Fruit fly (Drosophila melanogaster) whole organism, embryonic: ENCODE data around the gene RPA1.
A peak's percentile ranks its signal among the peaks of the same experiment; 100 is the strongest.

Experiments
- BEAF-32 ChIP-seq: fragments of 200-800 bp; sonication (Bioruptor generic); optimal IDR thresholded peaks from 3 replicates; lab custom pipeline; 2017; ENCODE audit warnings: missing biosample characterization, missing genetic modification characterization, mild to moderate bottlenecking, moderate library complexity, missing genetic modification reagents
- CG11504 ChIP-seq: fragments of 200-800 bp; sonication (Bioruptor generic); optimal IDR thresholded peaks from 3 replicates; lab custom pipeline; 2019; ENCODE audit warnings: missing biosample characterization, mild to moderate bottlenecking, missing genetic modification characterization, moderate library complexity
- CG12155 ChIP-seq: fragments of 200-800 bp; sonication (Bioruptor generic); optimal IDR thresholded peaks from 3 replicates; lab custom pipeline; 2016; ENCODE audit warnings: missing biosample characterization, missing genetic modification characterization
- CG15696 ChIP-seq: fragments of 200-800 bp; sonication (Bioruptor generic); optimal IDR thresholded peaks from 2 replicates; lab custom pipeline; 2019; ENCODE audit warnings: missing biosample characterization, mild to moderate bottlenecking, missing genetic modification characterization, moderate library complexity
- CG16863 ChIP-seq: fragments of 200-800 bp; sonication (Bioruptor generic); optimal IDR thresholded peaks from 3 replicates; lab custom pipeline; 2016; ENCODE audit warnings: missing biosample characterization, missing genetic modification characterization
- CG17186 ChIP-seq: fragments of 200-800 bp; sonication (Bioruptor generic); optimal IDR thresholded peaks from 3 replicates; lab custom pipeline; 2017; ENCODE audit warnings: missing biosample characterization, missing genetic modification reagents, missing genetic modification characterization
- CG17829 ChIP-seq: fragments of 200-800 bp; optimal IDR thresholded peaks from 2 replicates; lab custom pipeline; 2019; ENCODE audit warnings: missing biosample characterization, mild to moderate bottlenecking, missing genetic modification characterization, moderate library complexity
- CG17912 ChIP-seq: fragments of 200-800 bp; sonication (Bioruptor generic); optimal IDR thresholded peaks from 2 replicates; lab custom pipeline; 2018; ENCODE audit warnings: missing biosample characterization, mild to moderate bottlenecking, missing genetic modification characterization
- CG2712 ChIP-seq: fragments of 200-800 bp; optimal IDR thresholded peaks from 3 replicates; lab custom pipeline; 2019; ENCODE audit warnings: missing biosample characterization, mild to moderate bottlenecking, missing genetic modification characterization, moderate library complexity
- CG2875 ChIP-seq: fragments of 200-800 bp; sonication (Bioruptor generic); optimal IDR thresholded peaks from 2 replicates; lab custom pipeline; 2017; ENCODE audit warnings: missing biosample characterization, mild to moderate bottlenecking, missing genetic modification characterization, missing genetic modification reagents
- CG2889 ChIP-seq: fragments of 200-800 bp; sonication (Bioruptor generic); IDR thresholded peaks from 3 replicates; pipeline ENCODE4 v1.3.6; 2022; ENCODE audit warnings: missing biosample characterization, missing genetic modification characterization
- CG31365 ChIP-seq: fragments of 200-800 bp; sonication (Bioruptor generic); optimal IDR thresholded peaks from 2 replicates; lab custom pipeline; 2018; ENCODE audit warnings: missing biosample characterization, mild to moderate bottlenecking, missing genetic modification characterization
- CG31388 ChIP-seq: fragments of 200-800 bp; sonication (Bioruptor generic); optimal IDR thresholded peaks from 2 replicates; lab custom pipeline; 2016; ENCODE audit warnings: missing biosample characterization, missing genetic modification characterization
- CG3163 ChIP-seq: fragments of 200-800 bp; sonication (Bioruptor generic); optimal IDR thresholded peaks from 3 replicates; lab custom pipeline; 2016; ENCODE audit warnings: missing biosample characterization, missing genetic modification characterization
- CG32767 ChIP-seq: fragments of 200-800 bp; sonication (Bioruptor generic); IDR thresholded peaks from 2 replicates; pipeline ENCODE4 v1.3.6; 2022; ENCODE audit warnings: missing biosample characterization, missing genetic modification characterization
- CG32772 ChIP-seq: fragments of 200-800 bp; sonication (Bioruptor generic); IDR thresholded peaks from 2 replicates; pipeline ENCODE4 v1.3.6; 2022; ENCODE audit warnings: missing biosample characterization, missing genetic modification characterization
- CG3407 ChIP-seq: fragments of 200-800 bp; sonication (Bioruptor generic); optimal IDR thresholded peaks from 2 replicates; lab custom pipeline; 2018; ENCODE audit warnings: missing biosample characterization, mild to moderate bottlenecking, missing genetic modification characterization
- CG3847 ChIP-seq: fragments of 200-800 bp; sonication (Bioruptor generic); IDR thresholded peaks from 2 replicates; pipeline ENCODE4 v1.3.6; 2022; ENCODE audit warnings: missing biosample characterization, missing genetic modification characterization
- CG8388 ChIP-seq: fragments of 200-800 bp; sonication (Bioruptor generic); optimal IDR thresholded peaks from 2 replicates; lab custom pipeline; 2019; ENCODE audit warnings: missing biosample characterization, mild to moderate bottlenecking, missing genetic modification characterization, moderate library complexity
- CG9797 ChIP-seq: fragments of 200-800 bp; sonication (Bioruptor generic); optimal IDR thresholded peaks from 3 replicates; lab custom pipeline; 2018; ENCODE audit warnings: missing biosample characterization, mild to moderate bottlenecking, missing genetic modification characterization
- CTCF ChIP-seq: fragments of 200-800 bp; sonication (Bioruptor generic); optimal IDR thresholded peaks from 2 replicates; lab custom pipeline; 2017; ENCODE audit warnings: missing biosample characterization, mild to moderate bottlenecking, missing genetic modification characterization, moderate library complexity
- CoRest ChIP-seq: fragments of 200-800 bp; sonication (Bioruptor generic); optimal IDR thresholded peaks from 3 replicates; lab custom pipeline; 2018; ENCODE audit warnings: missing biosample characterization, mild to moderate bottlenecking, missing genetic modification characterization, moderate library complexity
- Dp ChIP-seq: fragments of 200-800 bp; sonication (Bioruptor generic); optimal IDR thresholded peaks from 2 replicates; lab custom pipeline; 2018; ENCODE audit warnings: missing biosample characterization, mild to moderate bottlenecking, missing genetic modification characterization, moderate library complexity
- E2f2 ChIP-seq: fragments of 200-800 bp; sonication (Bioruptor generic); IDR thresholded peaks from 2 replicates; pipeline ENCODE4 v1.3.6; 2022; ENCODE audit warnings: missing biosample characterization, missing genetic modification characterization
- Fer1 ChIP-seq: fragments of 200-800 bp; sonication (Bioruptor generic); optimal IDR thresholded peaks from 2 replicates; lab custom pipeline; 2017; ENCODE audit warnings: missing biosample characterization, mild to moderate bottlenecking, missing genetic modification characterization
- Fer3 ChIP-seq: fragments of 200-800 bp; sonication (Bioruptor generic); optimal IDR thresholded peaks from 2 replicates; lab custom pipeline; 2018; ENCODE audit warnings: missing biosample characterization, mild to moderate bottlenecking, missing genetic modification characterization, moderate library complexity
- HLHmδ ChIP-seq: fragments of 200-800 bp; sonication (Bioruptor generic); optimal IDR thresholded peaks from 2 replicates; lab custom pipeline; 2018; ENCODE audit warnings: missing biosample characterization, mild to moderate bottlenecking, missing genetic modification characterization, moderate library complexity
- Kr ChIP-seq: fragments of 200-800 bp; sonication (Bioruptor generic); optimal IDR thresholded peaks from 2 replicates; lab custom pipeline; 2017; ENCODE audit warnings: missing biosample characterization, mild to moderate bottlenecking, missing genetic modification characterization
- Lhr ChIP-seq: fragments of 200-800 bp; sonication (Bioruptor generic); optimal IDR thresholded peaks from 3 replicates; lab custom pipeline; 2017; ENCODE audit warnings: mild to moderate bottlenecking, missing biosample characterization, missing genetic modification reagents, missing genetic modification characterization
- MESR4 ChIP-seq: fragments of 200-800 bp; sonication (Bioruptor generic); optimal IDR thresholded peaks from 2 replicates; lab custom pipeline; 2018; ENCODE audit warnings: missing biosample characterization, mild to moderate bottlenecking, missing genetic modification characterization, moderate library complexity
- Pdp1 ChIP-seq, 2 experiments: fragments of 200-800 bp; sonication (Bioruptor generic); optimal IDR thresholded peaks; 3 replicates each; lab custom pipeline; 2016; ENCODE audit warnings: missing biosample characterization in 2 of 2, missing genetic modification characterization in 2 of 2, mild to moderate bottlenecking in 1 of 2, moderate library complexity in 1 of 2
- Trl ChIP-seq, 3 experiments: fragments of >200 bp in 2 of 3; fragments of 200-800 bp in 1 of 3; sonication (Bioruptor generic) in 1 of 3; optimal IDR thresholded peaks; 2 replicates in 1 of 3; 3 replicates in 2 of 3; lab custom pipeline; 2016 to 2017; ENCODE audit warnings: missing biosample characterization in 1 of 3, missing genetic modification characterization in 1 of 3
- YL-1 ChIP-seq: fragments of 200-800 bp; sonication (Bioruptor generic); optimal IDR thresholded peaks from 3 replicates; lab custom pipeline; 2017; ENCODE audit warnings: missing biosample characterization, mild to moderate bottlenecking, missing genetic modification characterization
- btn ChIP-seq: fragments of 200-800 bp; sonication (Bioruptor generic); optimal IDR thresholded peaks from 2 replicates; lab custom pipeline; 2016; ENCODE audit warnings: missing biosample characterization, missing genetic modification characterization
- chif ChIP-seq, 2 experiments: fragments of 200-800 bp; sonication (Bioruptor generic); optimal IDR thresholded peaks; 3 replicates each; lab custom pipeline; 2016; ENCODE audit warnings: missing biosample characterization in 2 of 2, missing genetic modification characterization in 2 of 2
- chinmo ChIP-seq: fragments of 200-800 bp; sonication (Bioruptor generic); IDR thresholded peaks from 4 replicates; pipeline ENCODE4 v1.3.6; 2022; ENCODE audit warnings: missing biosample characterization, missing genetic modification characterization; ENCODE audit not compliant: partially characterized antibody
- croc ChIP-seq: fragments of 200-800 bp; sonication (Bioruptor generic); conservative IDR thresholded peaks from 3 replicates; pipeline ENCODE4 v1.3.6; 2022; ENCODE audit warnings: missing biosample characterization, missing genetic modification characterization
- crp ChIP-seq, 2 experiments: fragments of 200-800 bp; sonication (Bioruptor generic); optimal IDR thresholded peaks; 2 replicates in 1 of 2; 3 replicates in 1 of 2; lab custom pipeline; 2017; ENCODE audit warnings: missing biosample characterization in 2 of 2, missing genetic modification characterization in 2 of 2, mild to moderate bottlenecking in 1 of 2, moderate library complexity in 1 of 2
- dmrt11E ChIP-seq: fragments of 200-800 bp; sonication (Bioruptor generic); optimal IDR thresholded peaks from 3 replicates; lab custom pipeline; 2018; ENCODE audit warnings: missing biosample characterization, mild to moderate bottlenecking, missing genetic modification characterization, moderate library complexity
- fd64A ChIP-seq: fragments of 200-800 bp; sonication (Bioruptor generic); optimal IDR thresholded peaks from 3 replicates; lab custom pipeline; 2018; ENCODE audit warnings: missing biosample characterization, mild to moderate bottlenecking, missing genetic modification characterization
- lbe ChIP-seq: fragments of 200-800 bp; sonication (Bioruptor generic); optimal IDR thresholded peaks from 2 replicates; lab custom pipeline; 2016; ENCODE audit warnings: missing biosample characterization, mild to moderate bottlenecking, missing genetic modification characterization
- lmd ChIP-seq: fragments of 200-800 bp; sonication (Bioruptor generic); IDR thresholded peaks from 2 replicates; pipeline ENCODE4 v1.3.6; 2022; ENCODE audit warnings: missing biosample characterization, missing genetic modification characterization
- maf-S ChIP-seq: fragments of 200-800 bp; sonication (Bioruptor generic); optimal IDR thresholded peaks from 2 replicates; lab custom pipeline; 2016; ENCODE audit warnings: missing biosample characterization, missing genetic modification characterization
- nerfin-1 ChIP-seq: fragments of 200-800 bp; sonication (Bioruptor generic); optimal IDR thresholded peaks from 3 replicates; lab custom pipeline; 2019; ENCODE audit warnings: missing biosample characterization, mild to moderate bottlenecking, missing genetic modification characterization, moderate library complexity
- pho ChIP-seq: fragments of 200-800 bp; sonication (Bioruptor generic); optimal IDR thresholded peaks from 2 replicates; lab custom pipeline; 2016; ENCODE audit warnings: missing biosample characterization, missing genetic modification characterization
- schlank ChIP-seq: fragments of 200-800 bp; sonication (Bioruptor generic); optimal IDR thresholded peaks from 2 replicates; lab custom pipeline; 2018; ENCODE audit warnings: missing biosample characterization, mild to moderate bottlenecking, missing genetic modification characterization
- sqz ChIP-seq: fragments of 200-800 bp; sonication (Bioruptor generic); optimal IDR thresholded peaks from 3 replicates; lab custom pipeline; 2018; ENCODE audit warnings: missing biosample characterization, mild to moderate bottlenecking, missing genetic modification characterization
- trem ChIP-seq: fragments of 200-800 bp; optimal IDR thresholded peaks from 3 replicates; lab custom pipeline; 2019; ENCODE audit warnings: missing biosample characterization, mild to moderate bottlenecking, missing genetic modification characterization, moderate library complexity
- vvl ChIP-seq: fragments of 200-800 bp; sonication (Bioruptor generic); IDR thresholded peaks from 2 replicates; pipeline ENCODE4 v1.3.6; 2022; ENCODE audit warnings: missing biosample characterization, missing genetic modification characterization
- zen ChIP-seq: fragments of 200-800 bp; sonication (Bioruptor generic); optimal IDR thresholded peaks from 3 replicates; lab custom pipeline; 2018; ENCODE audit warnings: missing biosample characterization, mild to moderate bottlenecking, missing genetic modification characterization, moderate library complexity

RPA1 gene

dm6 chr3R:8308515-8308959 lies 44.3 kb upstream of the RPA1 start, which contains the start of gene tex (continued):
- TF ChIP-seq Trl (optimal IDR thresholded peaks at IDR 0.05; lab: Kevin White, UChicago) (peak in 1 of 2 experiments; percentile 52), Trl (GFP tag; optimal IDR thresholded peaks at IDR 0.05; lab: Kevin White, UChicago) (peak; percentile 50), CG2875 (peak; percentile 82), CG11504 (tag; lab: Kevin White, UChicago) (no peak), lmd (GFP tag; lab: Robert Waterston, UW) (no peak), btn (no peak), crp (GFP tag; optimal IDR thresholded peaks at IDR 0.05; lab: Kevin White, UChicago) (no peak), CG32772 (no peak), Dp (GFP tag; lab: Kevin White, UChicago) (peak; percentile 98), pho (GFP tag; lab: Kevin White, UChicago) (no peak), CG17912 (GFP tag; lab: Kevin White, UChicago) (peak; percentile 14), CG15696 (tag; lab: Kevin White, UChicago) (peak; percentile 68), Fer3 (tag; lab: Kevin White, UChicago) (peak; percentile 18), lbe (GFP tag; lab: Kevin White, UChicago) (no peak), Fer1 (no peak), schlank (tag; lab: Kevin White, UChicago) (no peak), CG8388 (GFP tag; lab: Kevin White, UChicago) (peak; percentile 19), Kr (GFP tag; lab: Kevin White, UChicago) (peak; percentile 14), vvl (GFP tag; lab: Robert Waterston, UW) (peak; percentile 68), CG12155 (GFP tag; lab: Kevin White, UChicago) (no peak), chif (GFP tag; optimal IDR thresholded peaks at IDR 0.05; lab: Kevin White, UChicago) (peak in 1 of 2 experiments; percentile 14), Lhr (GFP tag; lab: Kevin White, UChicago) (peak; percentile 55), CG2889 (GFP tag; lab: Robert Waterston, UW) (no peak), CG16863 (peak; percentile 2), CG3847 (GFP tag; lab: Robert Waterston, UW) (no peak), BEAF-32 (GFP tag; lab: Kevin White, UChicago) (peak; percentile 60), sqz (GFP tag; lab: Kevin White, UChicago) (peak; percentile 58), croc (GFP tag; lab: Robert Waterston, UW) (no peak), CG31388 (GFP tag; lab: Kevin White, UChicago) (no peak), YL-1 (GFP tag; lab: Kevin White, UChicago) (peak; percentile 23), nerfin-1 (tag; lab: Kevin White, UChicago) (peak; percentile 75), maf-S (no peak), CG17186 (GFP tag; lab: Kevin White, UChicago) (peak; percentile 64), fd64A (GFP tag; lab: Kevin White, UChicago) (peak; percentile 81), CG32767 (GFP tag; lab: Robert Waterston, UW) (no peak), chinmo (GFP tag; lab: Robert Waterston, UW) (no peak), CG3407 (peak; percentile 62), CG31365 (tag; lab: Kevin White, UChicago) (peak; percentile 47), trem (peak; percentile 79), CoRest (tag; lab: Kevin White, UChicago) (peak; percentile 7), dmrt11E (peak; percentile 29), CG2712 (tag; lab: Kevin White, UChicago) (peak; percentile 55), E2f2 (peak; percentile 98), Pdp1 (GFP tag; optimal IDR thresholded peaks at IDR 0.05; lab: Kevin White, UChicago) (peak in 1 of 2 experiments; percentile 76), MESR4 (GFP tag; lab: Kevin White, UChicago) (peak; percentile 12), zen (tag; lab: Kevin White, UChicago) (peak; percentile 6), CTCF (GFP tag; lab: Kevin White, UChicago) (peak; percentile 19), HLHmδ (peak; percentile 77), CG17829 (tag; lab: Kevin White, UChicago) (peak; percentile 25), CG3163 (GFP tag; lab: Kevin White, UChicago) (no peak), CG9797 (GFP tag; lab: Kevin White, UChicago) (peak; percentile 74)
